Worm (Caenorhabditis elegans): ENCODE results near the gene fbxb-82.
"Not testable (repeated sequence)": the region's sequence is repeated elsewhere in the genome, so short reads cannot be mapped to it uniquely, and the experiment has no call there.

fbxb-82 gene

DNA sequence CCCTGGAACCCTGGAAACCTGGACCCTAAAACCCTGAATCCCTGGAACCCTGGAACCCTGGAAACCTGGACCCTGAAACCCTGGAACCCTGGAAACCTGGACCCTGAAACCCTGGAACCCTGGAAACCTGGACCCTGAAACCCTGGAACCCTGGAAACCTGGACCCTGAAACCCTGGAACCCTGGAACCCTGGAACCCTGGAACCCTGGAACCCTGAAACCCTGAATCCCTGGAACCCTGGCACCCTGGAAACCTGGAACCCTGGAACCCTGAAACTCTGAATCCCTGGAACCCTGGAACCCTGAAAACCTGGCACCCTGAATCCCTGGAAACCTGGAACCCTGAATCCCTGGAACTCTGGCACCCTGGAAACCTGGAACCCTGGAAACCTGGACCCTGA, 25.4 kb upstream of the fbxb-82 start:
- TF ChIP-seq zfh-2 (GFP tag; conservative IDR thresholded peaks at IDR 0.05) (peak; percentile 82), egrh-3 (GFP tag; IDR thresholded peaks at IDR 0.05) (peak; percentile 85)

DNA sequence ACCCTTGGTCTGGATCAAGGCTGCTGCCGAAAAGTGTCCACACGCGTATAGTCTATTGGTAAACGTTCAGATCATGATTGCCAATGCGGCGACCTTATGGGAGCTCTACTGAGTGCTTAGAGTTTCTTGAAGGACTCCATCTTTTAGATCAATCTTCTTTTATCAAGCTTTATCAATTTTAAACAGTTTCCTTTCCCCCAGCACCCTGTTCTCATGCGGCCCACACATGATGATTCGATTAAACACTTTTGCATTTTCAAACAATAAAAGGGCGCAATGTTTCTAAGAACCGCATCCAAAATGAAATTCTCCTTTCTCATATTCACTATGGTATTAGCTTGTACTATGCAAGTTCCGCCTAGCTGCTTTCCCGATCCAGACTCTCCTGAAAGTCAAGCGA, 22.4 kb upstream of the fbxb-82 start, which contains the start of gene F40G9.7:
F40G9.7 (plus strand) TSS at position 301 of the 400 bp plus-strand sequence.
- TF ChIP-seq B0019.2 (GFP tag; conservative IDR thresholded peaks at IDR 0.05), result no peak
- no peak for TF ChIP-seq aptf-3 (GFP tag; IDR thresholded peaks at IDR 0.05)
- TF ChIP-seq Y53F4B.3 (GFP tag; IDR thresholded peaks at IDR 0.05), result no peak
- no peak for TF ChIP-seq sptf-2 (GFP tag; optimal IDR thresholded peaks at IDR 0.05)
- TF ChIP-seq nfyb-1 (GFP tag; IDR thresholded peaks at IDR 0.05), result no peak
- TF ChIP-seq Y79H2A.3 (GFP tag; conservative IDR thresholded peaks at IDR 0.05), result no peak
- no peak for TF ChIP-seq egl-18 (GFP tag; IDR thresholded peaks at IDR 0.05)
- no peak for TF ChIP-seq ceh-79 (tag; optimal IDR thresholded peaks at IDR 0.05)
- no peak for TF ChIP-seq mcd-1 (GFP tag; IDR thresholded peaks at IDR 0.05)
- TF ChIP-seq rcor-1 (GFP tag; IDR thresholded peaks at IDR 0.05), result no peak

DNA sequence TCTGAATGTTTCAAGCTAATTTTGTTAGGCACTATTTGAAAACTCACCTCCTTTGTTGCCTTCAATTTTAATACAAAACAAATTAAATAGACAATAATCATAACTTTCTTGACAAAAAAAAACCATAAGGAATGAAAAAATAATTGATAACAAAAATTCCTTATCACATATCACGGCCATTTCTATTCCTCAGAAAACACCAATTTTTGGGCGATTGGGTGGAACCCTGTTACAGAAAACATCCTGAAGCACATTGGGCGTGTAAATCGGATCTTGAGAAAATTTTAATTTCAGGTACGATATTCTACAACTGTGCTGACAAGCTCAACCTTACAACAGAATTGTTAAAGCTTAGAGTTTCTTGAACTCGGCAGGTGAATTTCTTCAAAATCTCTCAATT, 21.8 kb upstream of the fbxb-82 start, which contains the start of gene F40G9.8:
F40G9.8 (minus strand) TSS at position 101 of the 400 bp plus-strand sequence.
- no peak for TF ChIP-seq hrde-1 (tag; optimal IDR thresholded peaks at IDR 0.05; ENCODE audit: borderline replicate concordance)

ce11 chrIII:160736-161400, 17.8 kb upstream of the fbxb-82 start:
- TF ChIP-seq tbp1 (GFP tag; optimal IDR thresholded peaks at IDR 0.05) (peak; percentile 74), B0261.1 (tag; optimal IDR thresholded peaks at IDR 0.05) (peak; percentile 53), lin-26 (GFP tag; IDR thresholded peaks at IDR 0.05) (peak; percentile 43; the same call in 1 of the 2 replicates), rpc-1 (tag; optimal IDR thresholded peaks at IDR 0.05) (peak; percentile 50)
- not testable (repeated sequence) for TF ChIP-seq rpc-1 (optimal IDR thresholded peaks at IDR 0.05)

DNA sequence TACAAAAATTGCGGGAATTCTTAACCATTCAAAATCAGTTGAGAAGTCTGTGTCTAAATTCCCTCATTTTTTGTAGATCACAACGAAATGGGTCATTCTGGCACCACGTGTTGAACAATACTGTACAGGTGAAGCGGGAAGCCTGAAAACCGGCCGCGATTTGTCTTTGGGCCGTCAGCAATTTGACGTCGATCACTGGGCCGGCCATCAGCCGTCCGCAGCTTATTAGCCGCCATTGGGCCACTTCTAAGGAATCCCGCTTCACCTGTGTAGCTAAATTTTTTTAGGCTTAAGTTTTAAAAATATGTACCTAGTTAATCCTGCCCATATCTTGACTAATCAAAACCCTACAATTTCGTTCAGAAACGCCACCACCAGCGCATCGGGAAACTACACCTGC, 16.6 kb upstream of the fbxb-82 start:
- peak; percentile 63; the same call in 1 of the 2 replicates for TF ChIP-seq zfh-2 (GFP tag; conservative IDR thresholded peaks at IDR 0.05)
- peak; percentile 38; the same call in 1 of the 2 replicates for TF ChIP-seq ekl-4 (GFP tag; IDR thresholded peaks at IDR 0.05)
- TF ChIP-seq madf-3 (GFP tag; IDR thresholded peaks at IDR 0.05), result 0 out of 2 replicates have a peak, but pooled peaks have one; percentile 0
- no peak for TF ChIP-seq sdz-38 (tag; optimal IDR thresholded peaks at IDR 0.05)
- TF ChIP-seq tbx-9 (tag; optimal IDR thresholded peaks at IDR 0.05; ENCODE audit: borderline replicate concordance), result no peak
- TF ChIP-seq dpff-1 (tag; optimal IDR thresholded peaks at IDR 0.05), result no peak
- TF ChIP-seq fkh-3 (tag; optimal IDR thresholded peaks at IDR 0.05), result peak; percentile 19

ce11 chrIII:159149-159548, 16.1 kb upstream of the fbxb-82 start:
- TF ChIP-seq ztf-25 (GFP tag; IDR thresholded peaks at IDR 0.05) (no peak), madf-3 (GFP tag; IDR thresholded peaks at IDR 0.05) (0 out of 2 replicates have a peak, but pooled peaks have one; percentile 39)

DNA sequence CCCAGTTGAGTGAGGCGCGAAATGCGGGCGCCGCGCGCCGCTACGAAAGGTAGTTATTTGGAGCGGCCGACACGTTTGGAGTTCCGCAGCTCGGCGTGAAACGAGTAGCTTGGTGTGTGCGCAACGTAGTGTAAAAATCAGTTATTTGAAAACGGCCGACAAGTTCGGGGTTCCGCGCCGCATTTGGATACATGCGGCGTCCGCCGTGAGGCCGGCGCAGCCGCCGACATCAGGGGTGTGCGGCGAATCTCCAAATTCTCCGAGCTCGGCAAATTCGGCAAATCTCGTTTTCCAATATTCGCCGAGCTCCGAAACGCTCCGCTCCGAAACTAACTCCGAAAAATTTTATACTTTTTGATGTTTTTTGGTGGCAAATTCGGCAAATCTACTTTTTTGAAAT, 15.0 kb upstream of the fbxb-82 start:
- 0 out of 2 replicates have a peak, but pooled peaks have one; percentile 33 for TF ChIP-seq nfya-2 (GFP tag; IDR thresholded peaks at IDR 0.05)
- no peak for TF ChIP-seq sptf-2 (GFP tag; optimal IDR thresholded peaks at IDR 0.05)
- TF ChIP-seq zfh-2 (GFP tag; conservative IDR thresholded peaks at IDR 0.05), result peak; percentile 60; the same call in 1 of the 2 replicates
- TF ChIP-seq egrh-3 (GFP tag; IDR thresholded peaks at IDR 0.05), result peak; percentile 34; the same call in 1 of the 2 replicates

Measured in whole organism, young adult.